Worm (Caenorhabditis elegans) whole organism, dauer: ENCODE measurements around the gene H25K10.2.

Source experiments
- unc-62 ChIP-seq: sonication (generic microtip); optimal IDR thresholded peaks from 2 replicates; lab custom pipeline; 2017; ENCODE audit warnings: missing biosample characterization, missing genetic modification reagents, missing genetic modification characterization

H25K10.2 gene

DNA sequence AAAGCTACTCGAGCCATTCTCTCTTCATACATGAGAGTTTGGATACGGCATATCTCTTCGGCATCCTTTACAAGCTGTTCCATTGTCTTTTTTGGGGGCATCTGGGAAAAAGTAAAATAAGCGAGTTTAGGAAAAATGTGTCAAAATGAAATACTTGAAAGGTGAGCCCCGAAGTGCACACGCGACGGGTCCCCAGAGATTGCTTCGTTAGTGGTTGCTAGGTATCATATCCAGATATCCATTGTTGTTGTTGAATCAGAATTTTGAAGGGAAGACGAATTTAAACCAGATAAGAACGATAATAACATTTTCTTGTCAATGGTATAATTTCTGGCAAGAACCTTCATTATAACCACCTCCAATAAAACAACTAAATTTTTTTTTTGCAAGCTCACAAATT lies at the start of gene H25K10.2:
Gene H25K10.2 (minus strand): TSS at position 101 of the 400 bp plus-strand sequence.
- TF ChIP-seq unc-62 (GFP tag; lab: Kevin White, UChicago): no peak

DNA sequence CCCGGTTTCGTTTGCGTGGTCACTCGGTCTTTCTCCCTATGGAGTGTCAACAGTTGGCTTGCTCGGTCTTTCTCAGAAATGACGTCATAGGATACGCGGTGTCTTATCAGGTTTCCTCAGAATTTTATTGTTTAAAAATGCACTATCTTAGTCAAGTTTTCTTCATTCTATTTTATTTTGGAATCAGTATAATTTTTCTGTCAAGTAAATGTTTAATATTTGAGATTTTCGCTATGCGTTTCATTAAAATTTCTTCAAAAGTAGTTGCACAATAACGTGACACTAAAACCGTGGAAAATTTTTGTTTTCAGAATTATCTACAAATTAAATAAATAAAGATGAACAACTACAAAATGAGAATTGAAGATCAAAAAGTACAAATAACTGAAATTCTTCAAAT lies 46.5 kb upstream of the H25K10.2 start, which contains the start of gene hlh-31:
Gene hlh-31 (plus strand): TSS at position 301 of the 400 bp plus-strand sequence.
- TF ChIP-seq unc-62 (GFP tag; lab: Kevin White, UChicago): no peak

DNA sequence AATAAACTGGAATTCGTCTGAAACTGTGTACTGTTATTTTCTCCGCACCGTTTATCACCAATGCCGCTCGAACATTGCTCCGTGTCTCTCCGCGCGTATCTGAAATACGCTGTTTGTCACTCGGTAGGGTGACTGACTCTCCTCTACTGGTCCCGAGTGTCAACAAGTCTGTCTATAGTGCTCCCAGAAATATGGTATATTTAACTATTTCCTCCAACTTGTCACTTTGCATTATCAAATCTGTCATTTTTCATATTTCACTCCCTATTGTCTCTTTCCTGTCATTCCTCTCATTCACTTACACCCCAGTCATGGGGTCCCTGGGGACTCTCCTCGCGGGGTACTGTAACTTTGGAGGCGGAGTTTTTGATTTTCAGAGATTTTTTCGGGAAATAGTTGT lies 43.7 kb upstream of the H25K10.2 start, which contains the start of gene hlh-17:
Gene hlh-17 (plus strand): TSS at position 301 of the 400 bp plus-strand sequence.
- no peak for TF ChIP-seq unc-62 (GFP tag; lab: Kevin White, UChicago)

DNA sequence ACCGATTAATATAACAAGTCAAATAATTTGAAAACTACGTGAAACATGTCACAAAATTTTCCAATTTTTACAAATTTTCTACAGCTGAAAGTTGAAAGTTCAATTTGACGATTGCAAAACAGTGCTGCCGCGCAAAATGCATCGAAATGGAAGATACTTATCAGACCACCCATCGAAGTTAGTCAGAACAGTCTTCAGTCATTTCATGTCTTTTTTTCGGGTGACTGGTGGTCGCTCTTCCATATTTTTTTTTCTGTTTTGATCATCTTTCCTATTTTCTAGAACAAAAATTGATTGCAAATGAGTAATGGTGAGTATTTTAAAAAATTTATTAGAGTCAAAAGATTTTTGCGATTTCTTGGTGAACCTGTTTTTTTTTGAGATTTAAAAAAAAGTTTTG lies 36.3 kb upstream of the H25K10.2 start, which contains the start of gene F38C2.1:
Gene F38C2.1 (plus strand): TSS at position 301 of the 400 bp plus-strand sequence.
- no peak for TF ChIP-seq unc-62 (GFP tag; lab: Kevin White, UChicago)

DNA sequence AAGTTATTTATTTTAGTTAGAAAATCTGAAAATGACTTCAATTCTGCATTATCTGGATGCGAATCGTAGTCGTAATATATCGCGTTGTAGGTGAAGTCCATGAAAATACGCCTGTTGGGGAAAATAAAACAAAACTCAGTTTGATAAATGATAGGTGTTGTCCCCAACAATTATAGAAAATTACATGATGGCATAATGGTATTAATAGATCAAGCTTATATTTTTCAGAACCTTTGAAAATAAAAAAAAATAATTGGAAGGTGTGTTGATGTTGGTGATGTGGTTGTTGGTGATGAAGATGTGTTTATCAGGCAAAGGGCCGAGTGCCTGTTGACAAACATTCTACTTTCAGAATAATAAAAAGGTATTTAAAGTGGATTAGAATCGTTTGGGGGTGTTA lies 27.7 kb upstream of the H25K10.2 start, which contains the start of gene srw-61:
Gene srw-61 (minus strand): TSS at position 101 of the 400 bp plus-strand sequence.
- no peak for TF ChIP-seq unc-62 (GFP tag; lab: Kevin White, UChicago)

DNA sequence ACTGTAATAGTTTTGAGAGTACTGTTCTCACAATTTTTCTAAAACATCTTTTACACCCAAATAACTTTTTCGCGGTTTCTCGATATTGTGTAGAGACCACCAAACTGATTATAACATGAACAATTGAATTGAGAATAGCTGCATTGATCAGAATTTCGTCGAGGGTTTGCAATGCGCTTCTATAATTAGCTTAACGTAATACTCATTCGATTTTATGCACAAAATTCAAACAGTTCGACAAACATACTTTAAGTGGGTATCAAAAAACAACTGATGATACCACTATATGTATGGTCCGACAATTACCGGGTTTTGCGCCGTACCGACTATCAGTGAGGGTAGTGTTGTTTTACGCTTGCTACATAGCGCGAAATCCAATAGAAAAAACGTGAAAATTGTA lies 26.0 kb upstream of the H25K10.2 start:
- TF ChIP-seq unc-62 (GFP tag; lab: Kevin White, UChicago): no peak

DNA sequence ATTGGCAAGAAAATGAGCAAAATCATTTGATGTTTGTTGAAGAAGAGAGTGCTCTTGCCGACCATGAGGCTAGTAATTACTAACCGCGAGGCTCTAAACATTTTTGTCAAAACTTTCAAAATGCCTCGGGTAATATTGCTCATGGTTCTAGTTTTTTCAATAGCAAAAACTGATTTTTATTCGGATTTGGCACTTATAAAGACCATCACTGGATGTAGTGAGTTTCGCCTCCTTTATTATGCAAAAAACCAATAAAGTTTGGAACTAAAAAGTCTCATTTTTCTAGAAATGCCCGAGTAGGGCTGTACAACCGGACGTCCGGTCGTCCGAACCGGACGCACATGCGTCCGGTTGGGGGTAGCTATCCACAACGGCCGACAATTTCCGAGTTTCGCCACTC lies 22.2 kb upstream of the H25K10.2 start, which contains the start of the genes hpa-1 and irld-39:
Gene hpa-1 (minus strand): TSS at position 101 of the 400 bp plus-strand sequence.
Gene irld-39 (plus strand): TSS at position 121 of the 400 bp plus-strand sequence.
- TF ChIP-seq unc-62 (GFP tag; lab: Kevin White, UChicago): no peak

DNA sequence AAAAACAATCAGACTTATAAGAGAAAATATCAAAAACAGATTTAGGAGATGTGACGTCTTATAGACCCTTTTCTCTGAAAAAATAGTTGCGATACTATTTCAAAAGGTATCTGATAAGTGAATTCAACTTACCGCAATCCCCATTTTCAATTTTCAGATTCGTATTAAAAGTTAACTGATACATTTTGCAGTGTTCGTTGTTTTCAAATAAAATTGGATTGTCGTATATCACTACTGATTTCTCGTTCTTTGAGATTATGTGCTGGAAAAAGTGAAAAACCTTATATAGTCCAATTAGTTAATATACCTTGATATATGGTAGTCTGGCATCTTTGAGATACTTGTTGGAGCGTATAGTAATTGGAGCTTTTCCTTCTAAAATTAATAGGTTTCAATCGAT lies 19.7 kb upstream of the H25K10.2 start:
- no peak for TF ChIP-seq unc-62 (GFP tag; lab: Kevin White, UChicago)

DNA sequence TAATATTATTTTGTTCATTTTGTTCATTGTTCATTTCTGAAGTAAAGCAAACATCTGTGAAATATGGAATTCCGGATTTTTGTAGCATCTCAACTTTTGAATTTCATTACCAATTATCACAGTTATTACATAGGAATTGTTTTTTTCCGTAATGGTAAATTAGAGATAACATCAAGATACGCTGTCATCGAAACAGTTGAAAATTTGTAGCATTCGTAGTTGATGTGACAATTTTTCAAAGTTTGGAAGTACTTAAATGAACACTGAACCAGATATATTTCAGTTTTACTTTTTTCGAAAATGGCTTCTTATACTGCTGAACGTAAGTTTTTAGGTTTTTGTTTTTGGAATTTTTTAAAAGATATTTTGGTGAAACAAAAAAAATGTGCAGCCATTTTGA lies 14.9 kb upstream of the H25K10.2 start, which contains the start of gene H25K10.4:
Gene H25K10.4 (plus strand): TSS at position 301 of the 400 bp plus-strand sequence.
- no peak for TF ChIP-seq unc-62 (GFP tag; lab: Kevin White, UChicago)

DNA sequence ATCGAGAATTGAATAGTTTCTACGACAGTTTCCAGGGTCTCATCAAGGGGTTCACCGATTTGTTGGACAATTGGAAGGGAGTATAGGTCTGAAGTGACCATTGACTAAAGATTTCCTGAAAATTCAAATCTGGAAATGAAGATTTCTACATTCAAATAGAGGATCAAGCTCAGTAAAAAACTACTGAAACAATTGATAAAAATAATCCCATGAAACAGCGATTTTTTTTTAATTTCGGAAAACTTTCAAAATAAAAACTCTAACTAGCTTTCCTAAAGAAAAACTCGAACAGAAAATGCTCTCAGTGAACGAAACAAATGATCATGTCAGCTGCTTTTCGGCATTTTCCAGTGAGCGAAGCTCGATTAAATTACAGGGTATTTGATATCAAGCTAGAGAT lies 10.7 kb upstream of the H25K10.2 start, which contains the start of gene srv-11:
Gene srv-11 (minus strand): TSS at position 101 of the 400 bp plus-strand sequence.
- no peak for TF ChIP-seq unc-62 (GFP tag; lab: Kevin White, UChicago)

DNA sequence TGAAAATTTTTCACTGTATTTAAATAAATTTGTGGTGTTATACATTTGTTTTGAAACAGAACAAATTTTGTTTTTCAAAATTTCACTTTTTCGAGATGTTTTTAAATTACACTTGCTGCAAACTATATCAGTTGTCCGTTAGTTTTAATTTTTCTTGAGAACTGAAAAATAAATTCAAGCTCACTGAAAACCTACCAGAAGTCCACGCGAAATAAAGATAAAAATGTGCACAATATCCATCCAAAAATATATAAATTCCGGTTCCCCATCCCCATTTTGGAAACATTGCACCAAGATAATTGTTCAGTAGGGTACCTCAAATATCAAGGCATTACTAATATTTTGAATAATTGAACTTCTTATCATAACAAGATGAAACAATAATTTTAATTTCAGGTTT lies 9.9 kb upstream of the H25K10.2 start:
- no peak for TF ChIP-seq unc-62 (GFP tag; lab: Kevin White, UChicago)

DNA sequence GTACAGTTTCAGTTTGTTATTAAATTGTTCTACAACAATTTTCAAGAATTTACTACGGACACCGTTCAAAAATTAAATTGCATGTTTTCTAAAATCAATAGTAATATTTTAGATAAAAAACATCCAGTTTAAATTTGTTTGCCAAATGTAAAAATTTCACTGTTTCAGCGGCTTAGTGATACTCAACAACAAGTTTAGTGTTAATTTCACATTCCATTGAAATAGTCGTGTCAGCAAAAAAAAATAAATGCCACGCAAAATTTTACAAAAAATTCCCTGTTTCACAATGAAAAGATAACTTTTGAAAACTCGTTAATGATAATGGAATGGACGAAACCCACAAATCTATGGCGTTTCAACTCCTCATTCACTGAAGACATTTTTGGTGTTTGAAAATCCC lies 5.4 kb upstream of the H25K10.2 start:
- no peak for TF ChIP-seq unc-62 (GFP tag; lab: Kevin White, UChicago)

DNA sequence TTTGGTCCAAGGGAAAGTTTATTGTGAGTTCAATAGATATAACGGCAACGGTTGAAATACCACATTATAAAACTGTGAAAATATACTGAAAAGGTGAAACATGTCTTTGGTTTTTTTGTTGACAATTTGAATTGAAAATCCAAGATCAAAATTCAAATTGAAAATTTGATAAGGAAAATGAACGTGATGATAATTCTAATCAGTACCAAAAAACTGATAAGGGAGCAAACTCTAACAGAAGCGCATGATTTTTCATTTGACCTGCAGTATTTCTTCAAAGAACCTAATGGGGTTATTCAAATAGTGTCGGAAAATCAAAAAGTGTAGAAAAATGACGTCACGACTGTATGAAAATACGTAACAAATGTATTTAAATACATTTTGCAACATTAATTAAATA lies 7.4 kb downstream of the H25K10.2 start:
- TF ChIP-seq unc-62 (GFP tag; lab: Kevin White, UChicago): no peak

DNA sequence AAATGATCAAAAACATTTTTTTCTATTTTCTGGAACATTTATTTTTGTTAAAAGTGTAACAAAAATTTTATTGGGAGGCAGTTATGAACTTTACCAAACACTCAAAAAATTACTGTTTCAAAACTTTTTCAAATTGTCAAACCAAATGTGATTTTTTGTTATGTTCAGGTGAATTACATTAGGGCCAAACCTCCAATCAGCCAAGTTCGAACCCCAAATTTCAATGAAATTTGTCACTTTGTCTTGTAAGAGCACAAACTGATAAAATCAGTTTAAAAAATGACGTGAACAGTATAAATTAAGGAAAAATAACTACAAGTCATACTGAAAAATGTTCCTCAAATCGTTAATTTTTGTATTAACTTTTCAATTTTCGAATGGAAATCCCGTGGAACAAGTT lies 8.7 kb downstream of the H25K10.2 start, which contains the start of gene H25K10.1:
Gene H25K10.1 (plus strand): TSS at position 301 of the 400 bp plus-strand sequence.
- no peak for TF ChIP-seq unc-62 (GFP tag; lab: Kevin White, UChicago)

DNA sequence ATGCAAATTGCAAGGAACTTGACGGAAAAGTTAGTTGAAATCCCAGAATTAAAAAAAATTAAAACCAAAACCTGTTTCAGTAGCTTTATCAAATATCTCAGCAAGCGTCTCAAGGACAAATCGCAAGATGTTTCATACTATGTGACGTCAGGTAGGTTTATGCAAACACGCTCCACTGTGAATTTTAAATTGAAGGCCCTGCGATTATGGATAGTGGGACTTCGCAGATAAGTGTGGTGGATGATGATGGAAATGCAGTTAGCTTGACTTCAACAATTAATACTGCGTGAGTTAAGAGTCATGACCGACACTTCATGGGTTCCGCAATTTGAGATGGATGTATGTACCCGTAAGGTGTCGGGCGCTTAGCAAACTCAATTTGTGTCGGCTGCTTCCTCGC lies 11.0 kb downstream of the H25K10.2 start:
- TF ChIP-seq unc-62 (GFP tag; lab: Kevin White, UChicago): no peak

DNA sequence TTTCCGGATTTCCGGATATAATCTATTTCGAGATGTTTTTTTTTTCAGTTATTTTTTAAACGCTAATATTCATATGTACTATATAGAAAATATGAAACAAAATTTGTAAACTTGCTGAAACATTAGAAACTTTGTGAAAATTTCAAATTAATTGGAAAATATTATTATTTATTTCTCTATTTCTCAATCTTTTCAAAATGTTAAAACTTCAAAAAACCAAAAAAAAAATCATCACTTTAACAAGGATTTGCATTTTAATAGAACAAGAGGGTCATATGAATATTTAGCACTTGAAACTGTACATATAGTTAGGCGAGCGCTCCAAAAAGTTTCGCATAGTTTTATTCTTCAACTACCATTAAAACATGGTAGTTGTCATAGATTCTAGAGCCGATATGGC lies 14.1 kb downstream of the H25K10.2 start, which contains the start of gene Y7A9A.1:
Gene Y7A9A.1 (plus strand): TSS at position 301 of the 400 bp plus-strand sequence.
- TF ChIP-seq unc-62 (GFP tag; lab: Kevin White, UChicago): no peak

DNA sequence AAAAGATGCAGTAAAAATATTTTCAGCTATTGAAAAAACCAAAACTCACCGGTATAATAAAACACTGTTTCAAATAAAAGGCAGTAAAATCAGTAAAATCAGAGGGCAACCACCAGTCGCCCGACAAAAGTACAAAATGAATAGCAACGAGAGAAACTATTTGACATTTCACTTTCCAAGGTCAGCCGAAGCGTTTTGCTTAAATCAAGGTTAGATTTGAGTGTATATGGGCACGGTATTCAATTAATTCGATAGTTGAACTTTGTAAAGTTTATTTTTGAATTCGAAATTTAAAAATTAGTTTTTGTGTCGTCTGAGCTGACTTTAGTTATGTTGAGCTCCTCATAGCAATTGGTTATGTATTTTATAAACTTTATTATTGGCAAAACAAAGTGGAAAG lies 18.1 kb downstream of the H25K10.2 start:
- no peak for TF ChIP-seq unc-62 (GFP tag; lab: Kevin White, UChicago)
